Worm (Caenorhabditis elegans): Measurements from ENCODE around the gene pes-1.
A peak's percentile ranks its signal among the peaks of the same experiment; 100 is the strongest.

ce11 chrIV:5038744-5039143, 36.2 kb downstream of the pes-1 start:
- TF ChIP-seq madf-6 (GFP tag; IDR thresholded peaks at IDR 0.05) (no peak), pha-4 (tag; optimal IDR thresholded peaks at IDR 0.05) (no peak), nhr-27 (tag; optimal IDR thresholded peaks at IDR 0.05) (no peak), ccch-3 (GFP tag; optimal IDR thresholded peaks at IDR 0.05) (no peak), egl-18 (GFP tag; IDR thresholded peaks at IDR 0.05) (no peak), snpc-4 (GFP tag; optimal IDR thresholded peaks at IDR 0.05) (peak; percentile 82), snpc-4 (tag; optimal IDR thresholded peaks at IDR 0.05) (peak; percentile 26 to 95 (median 92)), zim-3 (tag; optimal IDR thresholded peaks at IDR 0.05) (peak; percentile 16), efl-1 (GFP tag; optimal IDR thresholded peaks at IDR 0.05) (no peak), tbx-9 (tag; optimal IDR thresholded peaks at IDR 0.05; ENCODE audit: borderline replicate concordance) (no peak), lin-35 (GFP tag; optimal IDR thresholded peaks at IDR 0.05) (no peak)
